Worm (Caenorhabditis elegans) whole organism, mixed stage, embryonic: Measurements from ENCODE around the gene srd-45.
"Not testable (repeated sequence)": the region's sequence is repeated elsewhere in the genome, so short reads cannot be mapped to it uniquely, and the experiment has no call there.

Experiments
- ces-1 ChIP-seq: fragments of 150-350 bp; optimal IDR thresholded peaks from 2 replicates; lab custom pipeline; 2014; ENCODE audit warnings: missing biosample characterization, missing genetic modification reagents, missing genetic modification characterization
- lin-13 ChIP-seq: fragments of 150-350 bp; optimal IDR thresholded peaks from 2 replicates; lab custom pipeline; 2014; ENCODE audit warnings: missing biosample characterization, missing genetic modification characterization
- nhr-12 ChIP-seq: fragments of 150-350 bp; optimal IDR thresholded peaks from 2 replicates; lab custom pipeline; 2014; ENCODE audit warnings: missing biosample characterization, missing genetic modification characterization
- unc-62 ChIP-seq: fragments of 150-350 bp; optimal IDR thresholded peaks from 2 replicates; lab custom pipeline; 2014; ENCODE audit warnings: missing biosample characterization, missing genetic modification reagents, missing genetic modification characterization
- ztf-11 ChIP-seq: fragments of 150-350 bp; optimal IDR thresholded peaks from 2 replicates; lab custom pipeline; 2014; ENCODE audit warnings: missing biosample characterization, missing genetic modification characterization

DNA sequence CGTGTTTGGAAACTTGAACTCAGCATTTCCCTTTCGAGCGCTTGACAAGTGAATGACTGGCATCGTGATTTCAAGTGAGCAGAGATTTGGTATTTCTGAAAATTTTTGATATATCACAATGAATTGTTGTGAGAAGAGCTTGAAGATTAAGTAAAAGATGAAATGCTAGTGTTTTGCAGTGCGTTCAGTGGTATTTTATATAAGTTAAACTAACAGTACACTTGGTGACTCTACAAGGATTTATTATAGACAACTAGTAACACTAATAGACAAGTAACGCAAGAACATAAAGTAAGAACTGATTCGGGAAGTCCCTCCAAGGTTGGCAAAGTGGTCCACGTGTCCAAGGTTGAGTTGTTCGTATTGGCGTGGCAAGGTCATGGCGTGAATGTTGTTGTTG is 26.0 kb upstream of the srd-45 start, which contains the start of gene dot-1.3:
- TF ChIP-seq nhr-12 (tag; lab: Kevin White, UChicago); ztf-11 (tag; lab: Kevin White, UChicago); ces-1 (GFP tag; lab: Kevin White, UChicago); lin-13 (tag; lab: Kevin White, UChicago); unc-62 (GFP tag; lab: Kevin White, UChicago): not testable (repeated sequence)
